Worm (Caenorhabditis elegans) whole organism, L1 larva: Measurements from ENCODE around the gene wdr-83.
A peak's percentile ranks its signal among the peaks of the same experiment; 100 is the strongest.

ENCODE experiments used
- C16A3.4 ChIP-seq: fragments of 150-350 bp; optimal IDR thresholded peaks from 2 replicates; lab custom pipeline; 2014; ENCODE audit warnings: missing biosample characterization, missing genetic modification characterization
- F16B12.6 ChIP-seq: fragments of 150-350 bp; optimal IDR thresholded peaks from 2 replicates; lab custom pipeline; 2014; ENCODE audit warnings: missing biosample characterization, missing genetic modification characterization
- aha-1 ChIP-seq: fragments of 150-350 bp; optimal IDR thresholded peaks from 2 replicates; lab custom pipeline; 2014; ENCODE audit warnings: missing biosample characterization, missing genetic modification characterization
- alr-1 ChIP-seq: fragments of 200-800 bp; sonication (Bioruptor generic); optimal IDR thresholded peaks from 2 replicates; lab custom pipeline; 2018; ENCODE audit warnings: borderline replicate concordance, mild to moderate bottlenecking, missing genetic modification characterization, missing compliant biosample characterization
- blmp-1 ChIP-seq: fragments of 150-350 bp; optimal IDR thresholded peaks from 2 replicates; lab custom pipeline; 2014; ENCODE audit warnings: missing biosample characterization, missing genetic modification characterization
- ceh-63 ChIP-seq: fragments of 200-800 bp; sonication (Bioruptor generic); optimal IDR thresholded peaks from 2 replicates; lab custom pipeline; 2018; ENCODE audit warnings: mild to moderate bottlenecking, missing genetic modification characterization, missing compliant biosample characterization
- ceh-8 ChIP-seq: fragments of 200-800 bp; sonication (Bioruptor generic); optimal IDR thresholded peaks from 2 replicates; lab custom pipeline; 2018; ENCODE audit warnings: mild to moderate bottlenecking, missing genetic modification characterization, moderate library complexity, missing compliant biosample characterization
- ceh-88 ChIP-seq: fragments of 200-800 bp; sonication (Bioruptor generic); IDR thresholded peaks from 2 replicates; pipeline ENCODE4 v1.3.6; 2022; ENCODE audit warnings: missing genetic modification characterization, missing compliant biosample characterization
- ceh-90 ChIP-seq: sonication (generic microtip); optimal IDR thresholded peaks from 2 replicates; lab custom pipeline; 2016; ENCODE audit warnings: missing genetic modification characterization, missing compliant biosample characterization
- ces-1 ChIP-seq: fragments of 150-350 bp; optimal IDR thresholded peaks from 2 replicates; lab custom pipeline; 2014; ENCODE audit warnings: missing biosample characterization, missing genetic modification reagents, missing genetic modification characterization
- dpl-1 ChIP-seq, 3 experiments: fragments of 150-350 bp in 2 of 3; sonication (generic microtip) in 1 of 3; optimal IDR thresholded peaks; 2 replicates each; lab custom pipeline; 2014 to 2017; ENCODE audit warnings: missing biosample characterization in 3 of 3, missing genetic modification characterization in 3 of 3, missing genetic modification reagents in 3 of 3
- dsc-1 ChIP-seq: sonication (generic microtip); optimal IDR thresholded peaks from 2 replicates; lab custom pipeline; 2016; ENCODE audit warnings: mild to moderate bottlenecking, missing genetic modification characterization, missing compliant biosample characterization
- efl-3 ChIP-seq: fragments of 200-800 bp; sonication (Bioruptor generic); optimal IDR thresholded peaks from 2 replicates; lab custom pipeline; 2018; ENCODE audit warnings: mild to moderate bottlenecking, missing genetic modification characterization, missing compliant biosample characterization
- egl-13 ChIP-seq: sonication (generic microtip); optimal IDR thresholded peaks from 2 replicates; lab custom pipeline; 2016; ENCODE audit warnings: missing genotype, missing genetic modification reagents, missing genetic modification characterization, missing compliant biosample characterization
- elt-2 ChIP-seq: sonication (generic microtip); optimal IDR thresholded peaks from 2 replicates; lab custom pipeline; 2016; ENCODE audit warnings: missing genetic modification characterization, mild to moderate bottlenecking, inconsistent platforms, missing compliant biosample characterization, missing genetic modification reagents
- ets-5 ChIP-seq: fragments of 200-800 bp; sonication (Bioruptor generic); IDR thresholded peaks from 2 replicates; pipeline ENCODE4 v1.3.6; 2022; ENCODE audit warnings: missing genetic modification characterization, missing compliant biosample characterization
- fkh-10 ChIP-seq: sonication (generic microtip); optimal IDR thresholded peaks from 2 replicates; lab custom pipeline; 2017; ENCODE audit warnings: missing biosample characterization, missing genetic modification reagents, missing genetic modification characterization
- fkh-4 ChIP-seq: sonication (generic microtip); optimal IDR thresholded peaks from 2 replicates; lab custom pipeline; 2016; ENCODE audit warnings: missing compliant biosample characterization, missing genetic modification characterization, borderline replicate concordance
- fkh-8 ChIP-seq: sonication (generic microtip); optimal IDR thresholded peaks from 2 replicates; lab custom pipeline; 2016; ENCODE audit warnings: mild to moderate bottlenecking, missing genetic modification characterization, missing compliant biosample characterization
- fos-1 ChIP-seq: fragments of 150-350 bp; optimal IDR thresholded peaks from 2 replicates; lab custom pipeline; 2014; ENCODE audit warnings: missing biosample characterization, missing genetic modification characterization
- hlh-17 ChIP-seq: fragments of 200-800 bp; sonication (Bioruptor generic); optimal IDR thresholded peaks from 2 replicates; lab custom pipeline; 2018; ENCODE audit warnings: missing genetic modification characterization, mild to moderate bottlenecking, missing compliant biosample characterization, moderate library complexity, borderline replicate concordance
- hpl-2 ChIP-seq: fragments of 150-350 bp; optimal IDR thresholded peaks from 2 replicates; lab custom pipeline; 2014; ENCODE audit warnings: missing biosample characterization, missing genetic modification reagents, missing genetic modification characterization
- irx-1 ChIP-seq: sonication (generic microtip); optimal IDR thresholded peaks from 2 replicates; lab custom pipeline; 2016; ENCODE audit warnings: missing genetic modification characterization, missing compliant biosample characterization
- isw-1 ChIP-seq: fragments of 200-800 bp; sonication (Bioruptor generic); IDR thresholded peaks from 2 replicates; pipeline ENCODE4 v1.3.6; 2022; ENCODE audit warnings: missing genetic modification characterization, missing compliant biosample characterization
- jun-1 ChIP-seq: fragments of 150-350 bp; optimal IDR thresholded peaks from 2 replicates; lab custom pipeline; 2014; ENCODE audit warnings: missing biosample characterization, missing genetic modification reagents, missing genetic modification characterization
- lin-13 ChIP-seq: fragments of 150-350 bp; optimal IDR thresholded peaks from 2 replicates; lab custom pipeline; 2014; ENCODE audit warnings: missing biosample characterization, missing genetic modification reagents, missing genetic modification characterization
- lin-35 ChIP-seq, 2 experiments: fragments of 150-350 bp; optimal IDR thresholded peaks; 2 replicates each; lab custom pipeline; 2014; ENCODE audit warnings: missing biosample characterization in 2 of 2, missing genetic modification characterization in 2 of 2, missing genetic modification reagents in 2 of 2
- lin-39 ChIP-seq: fragments of 150-350 bp; optimal IDR thresholded peaks from 2 replicates; lab custom pipeline; 2014; ENCODE audit warnings: missing biosample characterization, missing genetic modification reagents, missing genetic modification characterization
- lsy-2 ChIP-seq, 2 experiments: fragments of 150-350 bp; optimal IDR thresholded peaks; 2 replicates each; lab custom pipeline; 2014; ENCODE audit warnings: missing biosample characterization in 2 of 2, missing genetic modification characterization in 2 of 2
- mab-9 ChIP-seq: fragments of 200-800 bp; sonication (Bioruptor generic); IDR thresholded peaks from 2 replicates; pipeline ENCODE4 v1.3.6; 2022; ENCODE audit warnings: missing genetic modification reagents, missing genetic modification characterization, missing compliant biosample characterization
- mep-1 ChIP-seq: fragments of 150-350 bp; optimal IDR thresholded peaks from 2 replicates; lab custom pipeline; 2014; ENCODE audit warnings: missing biosample characterization, missing genetic modification characterization
- nhr-11 ChIP-seq: fragments of 150-350 bp; optimal IDR thresholded peaks from 2 replicates; lab custom pipeline; 2014; ENCODE audit warnings: missing biosample characterization, missing genetic modification characterization
- nhr-12 ChIP-seq: sonication (generic microtip); optimal IDR thresholded peaks from 2 replicates; lab custom pipeline; 2017; ENCODE audit warnings: missing biosample characterization, missing genetic modification characterization
- nhr-237 ChIP-seq: fragments of 150-350 bp; optimal IDR thresholded peaks from 2 replicates; lab custom pipeline; 2014; ENCODE audit warnings: missing biosample characterization, missing genetic modification characterization
- nhr-28 ChIP-seq: fragments of 150-350 bp; optimal IDR thresholded peaks from 2 replicates; lab custom pipeline; 2014; ENCODE audit warnings: missing biosample characterization, missing genetic modification characterization
- nhr-76 ChIP-seq: sonication (generic microtip); optimal IDR thresholded peaks from 2 replicates; lab custom pipeline; 2017; ENCODE audit warnings: missing biosample characterization, missing genetic modification characterization
- nhr-77 ChIP-seq: fragments of 150-350 bp; optimal IDR thresholded peaks from 2 replicates; lab custom pipeline; 2014; ENCODE audit warnings: missing biosample characterization, missing genetic modification characterization
- nhr-90 ChIP-seq: sonication (generic microtip); optimal IDR thresholded peaks from 2 replicates; lab custom pipeline; 2016; ENCODE audit warnings: mild to moderate bottlenecking, missing genetic modification characterization, missing compliant biosample characterization; ENCODE audit not compliant: poor library complexity
- rnt-1 ChIP-seq: sonication (generic microtip); optimal IDR thresholded peaks from 2 replicates; lab custom pipeline; 2016; ENCODE audit warnings: mild to moderate bottlenecking, missing genetic modification characterization, moderate library complexity, missing compliant biosample characterization
- snpc-4 ChIP-seq: fragments of 150-350 bp; optimal IDR thresholded peaks from 2 replicates; lab custom pipeline; 2014; ENCODE audit warnings: missing biosample characterization, missing genetic modification characterization
- sox-4 ChIP-seq: sonication (generic microtip); optimal IDR thresholded peaks from 2 replicates; lab custom pipeline; 2016; ENCODE audit warnings: missing genetic modification characterization, missing compliant biosample characterization
- sup-37 ChIP-seq: fragments of 200-800 bp; sonication (Bioruptor generic); optimal IDR thresholded peaks from 2 replicates; lab custom pipeline; 2018; ENCODE audit warnings: mild to moderate bottlenecking, missing genetic modification characterization, missing compliant biosample characterization
- swsn-7 ChIP-seq: sonication (generic microtip); optimal IDR thresholded peaks from 2 replicates; lab custom pipeline; 2016; ENCODE audit warnings: missing genetic modification characterization, missing compliant biosample characterization
- tbx-2 ChIP-seq: sonication (generic microtip); optimal IDR thresholded peaks from 2 replicates; lab custom pipeline; 2016; ENCODE audit warnings: missing genetic modification characterization, missing compliant biosample characterization
- unc-130 ChIP-seq: fragments of 150-350 bp; optimal IDR thresholded peaks from 2 replicates; lab custom pipeline; 2017; ENCODE audit warnings: missing biosample characterization, missing genetic modification characterization, inconsistent platforms
- unc-62 ChIP-seq: fragments of 150-350 bp; optimal IDR thresholded peaks from 2 replicates; lab custom pipeline; 2014; ENCODE audit warnings: missing biosample characterization, missing genetic modification reagents, missing genetic modification characterization
- unc-86 ChIP-seq: sonication (generic microtip); optimal IDR thresholded peaks from 2 replicates; lab custom pipeline; 2016; ENCODE audit warnings: missing genetic modification characterization, missing compliant biosample characterization
- unc-98 ChIP-seq: fragments of 200-800 bp; sonication (Bioruptor generic); IDR thresholded peaks from 2 replicates; pipeline ENCODE4 v1.3.6; 2022; ENCODE audit warnings: missing genetic modification characterization, missing compliant biosample characterization
- vab-15 ChIP-seq: sonication (generic microtip); optimal IDR thresholded peaks from 2 replicates; lab custom pipeline; 2017; ENCODE audit warnings: missing genotype, mild to moderate bottlenecking, missing genetic modification characterization, missing compliant biosample characterization
- xbp-1 ChIP-seq: sonication (generic microtip); optimal IDR thresholded peaks from 2 replicates; lab custom pipeline; 2016; ENCODE audit warnings: missing genetic modification characterization, missing compliant biosample characterization
- zip-4 ChIP-seq: fragments of 200-800 bp; sonication (Bioruptor generic); optimal IDR thresholded peaks from 2 replicates; lab custom pipeline; 2018; ENCODE audit warnings: mild to moderate bottlenecking, missing genetic modification characterization, moderate library complexity, missing compliant biosample characterization
- ztf-11 ChIP-seq, 2 experiments: sonication (generic microtip); optimal IDR thresholded peaks; 2 replicates each; lab custom pipeline; 2016 to 2017; ENCODE audit warnings: missing genetic modification characterization in 2 of 2, missing biosample characterization in 1 of 2, missing compliant biosample characterization in 1 of 2
- ztf-4 ChIP-seq: fragments of 150-350 bp; optimal IDR thresholded peaks from 2 replicates; lab custom pipeline; 2014; ENCODE audit warnings: missing biosample characterization, missing genetic modification characterization

Gene wdr-83

ce11 chrII:5055129-5055666 is 23.7 kb upstream of the wdr-83 start, which contains the start of the genes ify-1 and rpl-22:
Gene ify-1 (minus strand): TSS chrII:5055179.
Gene rpl-22 (plus strand): TSS chrII:5055616.
- TF ChIP-seq irx-1 (peak; percentile 85), hpl-2 (GFP tag; lab: Kevin White, UChicago) (peak; percentile 75), sox-4 (tag; lab: Kevin White, UChicago) (peak; percentile 48), ceh-8 (GFP tag; lab: Kevin White, UChicago) (peak; percentile 83), nhr-237 (tag; lab: Kevin White, UChicago) (peak; percentile 77), nhr-12 (tag; lab: Kevin White, UChicago) (no peak), unc-130 (tag; lab: Kevin White, UChicago) (peak; percentile 99), lin-39 (tag; lab: Kevin White, UChicago) (peak; percentile 82), jun-1 (tag; lab: Kevin White, UChicago) (peak; percentile 89), fkh-4 (tag; lab: Kevin White, UChicago) (peak; percentile 54), tbx-2 (tag; lab: Kevin White, UChicago) (peak; percentile 92), ztf-11 (tag; optimal IDR thresholded peaks at IDR 0.05; lab: Kevin White, UChicago) (peak in 1 of 2 experiments; percentile 78), dsc-1 (tag; lab: Kevin White, UChicago) (peak; percentile 89), sup-37 (GFP tag; lab: Kevin White, UChicago) (peak; percentile 51), swsn-7 (tag; lab: Kevin White, UChicago) (peak; percentile 93), blmp-1 (peak; percentile 87), unc-86 (tag; lab: Kevin White, UChicago) (peak; percentile 88), fos-1 (tag; lab: Kevin White, UChicago) (peak; percentile 86), isw-1 (GFP tag; lab: Robert Waterston, UW) (peak; percentile 93), F16B12.6 (tag; lab: Kevin White, UChicago) (peak; percentile 75), elt-2 (tag; lab: Kevin White, UChicago) (peak; percentile 99), mep-1 (peak; percentile 95), mab-9 (peak; percentile 53; the same call in 1 of the 2 replicates), lsy-2 (tag; optimal IDR thresholded peaks at IDR 0.05; lab: Kevin White, UChicago) (peak; percentile 99 to 100), xbp-1 (tag; lab: Kevin White, UChicago) (peak; percentile 93), egl-13 (tag; lab: Kevin White, UChicago) (peak; percentile 69), nhr-76 (tag; lab: Kevin White, UChicago) (no peak), ceh-90 (tag; lab: Kevin White, UChicago) (no peak), ets-5 (no peak), unc-98 (no peak), aha-1 (peak; percentile 36), hlh-17 (GFP tag; lab: Kevin White, UChicago) (no peak), nhr-11 (tag; lab: Kevin White, UChicago) (peak; percentile 72), ces-1 (no peak), fkh-10 (GFP tag; lab: Kevin White, UChicago) (peak; percentile 87), lin-35 (GFP tag; optimal IDR thresholded peaks at IDR 0.05; lab: Kevin White, UChicago) (peak; percentile 95 to 98), nhr-28 (tag; lab: Kevin White, UChicago) (no peak), ceh-63 (GFP tag; lab: Kevin White, UChicago) (no peak), C16A3.4 (peak; percentile 98), zip-4 (GFP tag; lab: Kevin White, UChicago) (peak; percentile 78), nhr-90 (tag; lab: Kevin White, UChicago) (peak; percentile 92), dpl-1 (GFP tag; optimal IDR thresholded peaks at IDR 0.05; lab: Kevin White, UChicago) (peak; percentile 93 to 94 (median 94)), efl-3 (GFP tag; lab: Kevin White, UChicago) (no peak), nhr-77 (tag; lab: Kevin White, UChicago) (peak; percentile 95), rnt-1 (tag; lab: Kevin White, UChicago) (peak; percentile 96), lin-13 (peak; percentile 93), ztf-4 (peak; percentile 88), vab-15 (tag; lab: Kevin White, UChicago) (peak; percentile 90), unc-62 (GFP tag; lab: Kevin White, UChicago) (no peak), ceh-88 (GFP tag; lab: Robert Waterston, UW) (peak; percentile 82), alr-1 (tag; lab: Kevin White, UChicago) (no peak), snpc-4 (tag; lab: Kevin White, UChicago) (peak; percentile 93), fkh-8 (tag; lab: Kevin White, UChicago) (peak; percentile 90)
